Worm (Caenorhabditis elegans): ENCODE measurements around the gene fntb-1.
A peak's percentile ranks its signal among the peaks of the same experiment; 100 is the strongest.

- TF ChIP-seq mes-2 (tag; optimal IDR thresholded peaks at IDR 0.05; ENCODE audit: poor library complexity, severe bottlenecking): peak; percentile 76
- TF ChIP-seq arid-1 (GFP tag; conservative IDR thresholded peaks at IDR 0.05): peak; percentile 58; the same call in 1 of the 2 replicates
- peak; percentile 73 for TF ChIP-seq nhr-6 (tag; optimal IDR thresholded peaks at IDR 0.05)
- peak; percentile 60 for TF ChIP-seq T26A8.4 (GFP tag; IDR thresholded peaks at IDR 0.05)
- TF ChIP-seq zip-11 (GFP tag; IDR thresholded peaks at IDR 0.05): no peak
- no peak for TF ChIP-seq fkh-10 (GFP tag; optimal IDR thresholded peaks at IDR 0.05)
- no peak for TF ChIP-seq attf-4 (tag; optimal IDR thresholded peaks at IDR 0.05)
- TF ChIP-seq dmd-8 (GFP tag; IDR thresholded peaks at IDR 0.05): no peak
- no peak for TF ChIP-seq D1046.2 (GFP tag; IDR thresholded peaks at IDR 0.05)
- peak; percentile 74 for TF ChIP-seq ztf-7 (tag; optimal IDR thresholded peaks at IDR 0.05)
- TF ChIP-seq daf-12 (tag; optimal IDR thresholded peaks at IDR 0.05): no peak
- no peak for TF ChIP-seq Y5F2A.4 (GFP tag; optimal IDR thresholded peaks at IDR 0.05)
Observed at ce11 chrV:14414964-14415564, 32.4 kb upstream of the fntb-1 start, which contains the start of the genes nxf-1 and C15H11.11.
